Fruit fly (Drosophila melanogaster): ENCODE results near the gene p24-2.

dm6 chr3R:9710228-9710627 lies 17.6 kb upstream of the p24-2 start:
- no peak for TF ChIP-seq psq (optimal IDR thresholded peaks at IDR 0.05)
- no peak for TF ChIP-seq CG8478 (optimal IDR thresholded peaks at IDR 0.05)
